Worm (Caenorhabditis elegans) whole organism, L4 larva: ENCODE data around the gene lgc-48.
A peak's percentile ranks its signal among the peaks of the same experiment; 100 is the strongest.

ENCODE experiments used
- F44E2.7 ChIP-seq: fragments of 200-800 bp; sonication (Bioruptor generic); IDR thresholded peaks from 2 replicates; pipeline ENCODE4 v2.1.2; 2022; ENCODE audit warnings: missing genetic modification characterization, missing compliant biosample characterization
- F49E8.2 ChIP-seq: sonication (generic microtip); optimal IDR thresholded peaks from 2 replicates; lab custom pipeline; 2016; ENCODE audit warnings: missing compliant biosample characterization, mild to moderate bottlenecking, missing genetic modification characterization, borderline replicate concordance
- Y5F2A.4 ChIP-seq: fragments of 200-800 bp; sonication (Bioruptor generic); optimal IDR thresholded peaks from 2 replicates; lab custom pipeline; 2018; ENCODE audit warnings: mild to moderate bottlenecking, missing genetic modification characterization, missing compliant biosample characterization
- ZK337.2 ChIP-seq: fragments of 200-800 bp; sonication (Bioruptor generic); IDR thresholded peaks from 2 replicates; pipeline ENCODE4 v1.3.6; 2022; ENCODE audit warnings: missing genetic modification reagents, missing genetic modification characterization, missing compliant biosample characterization
- aha-1 ChIP-seq: fragments of 150-350 bp; peaks from one replicate; lab custom pipeline; 2014; ENCODE audit warnings: missing biosample characterization, missing genetic modification characterization
- ceh-28 ChIP-seq: fragments of 150-350 bp; optimal IDR thresholded peaks from 2 replicates; lab custom pipeline; 2014; ENCODE audit warnings: missing biosample characterization, missing genetic modification reagents, missing genetic modification characterization
- daf-12 ChIP-seq: fragments of 150-350 bp; optimal IDR thresholded peaks from 2 replicates; lab custom pipeline; 2014; ENCODE audit warnings: missing biosample characterization, missing genetic modification reagents, missing genetic modification characterization
- daf-16 ChIP-seq, 3 experiments: sonication (generic microtip); optimal IDR thresholded peaks; 2 replicates each; lab custom pipeline; 2016 to 2017; ENCODE audit warnings: missing genetic modification characterization in 3 of 3, missing genetic modification reagents in 3 of 3, mild to moderate bottlenecking in 2 of 3, missing compliant biosample characterization in 2 of 3, missing biosample characterization in 1 of 3, moderate library complexity in 1 of 3
- dmd-6 ChIP-seq: fragments of 200-800 bp; sonication (Bioruptor generic); IDR thresholded peaks from 2 replicates; pipeline ENCODE4 v1.3.6; 2022; ENCODE audit warnings: missing genetic modification reagents, missing genetic modification characterization, missing compliant biosample characterization
- dve-1 ChIP-seq: sonication (generic microtip); optimal IDR thresholded peaks from 2 replicates; lab custom pipeline; 2017; ENCODE audit warnings: antibody characterized with exemption, mild to moderate bottlenecking, missing genetic modification characterization, missing compliant biosample characterization; ENCODE audit not compliant: insufficient read depth
- hlh-30 ChIP-seq: sonication (generic microtip); optimal IDR thresholded peaks from 2 replicates; lab custom pipeline; 2017; ENCODE audit warnings: antibody characterized with exemption, mild to moderate bottlenecking, missing genetic modification characterization, missing compliant biosample characterization; ENCODE audit not compliant: insufficient read depth
- hmg-1.1 ChIP-seq: fragments of 200-800 bp; sonication (Bioruptor generic); IDR thresholded peaks from 2 replicates; pipeline ENCODE4 v1.3.6; 2022; ENCODE audit warnings: missing genetic modification reagents, missing genetic modification characterization, missing compliant biosample characterization
- lin-1 ChIP-seq: fragments of 200-800 bp; sonication (Bioruptor generic); IDR thresholded peaks from 2 replicates; pipeline ENCODE4 v1.3.6; 2022; ENCODE audit warnings: missing genetic modification reagents, missing genetic modification characterization, missing compliant biosample characterization
- mdl-1 ChIP-seq, 2 experiments: fragments of 150-350 bp in 1 of 2; sonication (generic microtip) in 1 of 2; optimal IDR thresholded peaks; 2 replicates each; lab custom pipeline; 2014 to 2017; ENCODE audit warnings: missing biosample characterization in 2 of 2, missing genetic modification characterization in 2 of 2
- mxl-3 ChIP-seq: fragments of 200-800 bp; sonication (Bioruptor generic); optimal IDR thresholded peaks from 2 replicates; lab custom pipeline; 2018; ENCODE audit warnings: mild to moderate bottlenecking, missing genetic modification characterization, missing compliant biosample characterization
- nhr-28 ChIP-seq: fragments of 150-350 bp; optimal IDR thresholded peaks from 2 replicates; lab custom pipeline; 2014; ENCODE audit warnings: missing biosample characterization, missing genetic modification characterization
- nhr-48 ChIP-seq: sonication (generic microtip); optimal IDR thresholded peaks from 2 replicates; lab custom pipeline; 2016; ENCODE audit warnings: mild to moderate bottlenecking, missing genetic modification characterization, missing compliant biosample characterization
- nhr-77 ChIP-seq: fragments of 150-350 bp; optimal IDR thresholded peaks from 2 replicates; lab custom pipeline; 2014; ENCODE audit warnings: missing biosample characterization, missing genetic modification characterization
- php-3 ChIP-seq: fragments of 200-800 bp; sonication (Bioruptor generic); IDR thresholded peaks from 2 replicates; pipeline ENCODE4 v1.3.6; 2022; ENCODE audit warnings: missing genetic modification reagents, missing genetic modification characterization, missing compliant biosample characterization
- snpc-4 ChIP-seq: fragments of 150-350 bp; optimal IDR thresholded peaks from 2 replicates; lab custom pipeline; 2014; ENCODE audit warnings: missing biosample characterization, missing genetic modification characterization
- spr-1 ChIP-seq: sonication (generic microtip); optimal IDR thresholded peaks from 2 replicates; lab custom pipeline; 2016; ENCODE audit warnings: mild to moderate bottlenecking, missing genetic modification characterization, missing compliant biosample characterization
- unc-62 ChIP-seq, 3 experiments: fragments of 150-350 bp in 1 of 3; sonication (generic microtip); optimal IDR thresholded peaks in 2 of 3; peaks in 1 of 3; 1 replicate in 1 of 3; 2 replicates in 2 of 3; lab custom pipeline; 2014 to 2017; ENCODE audit warnings: missing biosample characterization in 3 of 3, missing genetic modification characterization in 3 of 3, missing genetic modification reagents in 3 of 3, missing genotype in 1 of 3
- vab-7 ChIP-seq: fragments of 200-800 bp; sonication (Bioruptor generic); IDR thresholded peaks from 2 replicates; pipeline ENCODE4 v1.3.6; 2022; ENCODE audit warnings: missing genetic modification reagents, missing genetic modification characterization, missing compliant biosample characterization
- zfp-3 ChIP-seq: fragments of 200-800 bp; sonication (Bioruptor generic); conservative IDR thresholded peaks from 2 replicates; pipeline ENCODE4 v1.3.6; 2022; ENCODE audit warnings: missing genetic modification reagents, missing genetic modification characterization, missing compliant biosample characterization
- ztf-7 ChIP-seq: fragments of 150-350 bp; optimal IDR thresholded peaks from 2 replicates; lab custom pipeline; 2014; ENCODE audit warnings: missing biosample characterization, missing genetic modification characterization

The lgc-48 gene

ce11 chrV:13324933-13325760, 14.9 kb upstream of the lgc-48 start, which contains the start of gene C50B6.7 (continued):
- peak; percentile 9 for TF ChIP-seq nhr-48 (tag; lab: Kevin White, UChicago)
- peak; percentile 90 for TF ChIP-seq php-3
- TF ChIP-seq dmd-6 (GFP tag; lab: Robert Waterston, UW) = peak; percentile 48
- TF ChIP-seq, all 104 proteins: peak for 9

ce11 chrV:13327463-13327862, 12.6 kb upstream of the lgc-48 start, which contains the start of gene str-37:
Gene str-37, plus strand, starts transcription at chrV:13327763.
- no peak for TF ChIP-seq dmd-6 (GFP tag; lab: Robert Waterston, UW)
- TF ChIP-seq, all 104 proteins: peak for 0

- TF ChIP-seq ztf-7 (no peak), aha-1 (tag; lab: Kevin White, UChicago) (no peak), spr-1 (tag; lab: Kevin White, UChicago) (no peak), zfp-3 (GFP tag; lab: Robert Waterston, UW) (no peak), Y5F2A.4 (GFP tag; lab: Kevin White, UChicago) (no peak), F44E2.7 (GFP tag; lab: Robert Waterston, UW) (no peak), F49E8.2 (tag; lab: Kevin White, UChicago) (no peak), snpc-4 (tag; lab: Kevin White, UChicago) (no peak)
These were observed 9.1 kb upstream of the lgc-48 start, which contains the start of gene nhr-129 for ce11 chrV:13330919-13331318. Gene nhr-129, minus strand, starts transcription at chrV:13331019.

ce11 chrV:13333386-13334180, 6.5 kb upstream of the lgc-48 start, which contains the start of gene nhr-168:
Gene nhr-168, minus strand, starts transcription at chrV:13333871.
- TF ChIP-seq lin-1 (GFP tag; lab: Robert Waterston, UW) = 0 out of 2 replicates have a peak, but pooled peaks have one; percentile 25
- TF ChIP-seq hmg-1.1 (GFP tag; lab: Robert Waterston, UW) = no peak
- peak; percentile 6 for TF ChIP-seq hlh-30 (tag; lab: Kevin White, UChicago)
- peak; percentile 58 for TF ChIP-seq nhr-77
- TF ChIP-seq snpc-4 (tag; lab: Kevin White, UChicago) = no peak
- peak in 1 of 2 experiments; percentile 30 for TF ChIP-seq unc-62 (GFP tag; optimal IDR thresholded peaks at IDR 0.05 in 1 of 2; lab: Kevin White, UChicago)
- TF ChIP-seq unc-62 (tag; optimal IDR thresholded peaks at IDR 0.05; lab: Kevin White, UChicago) = no peak
- TF ChIP-seq mdl-1 (tag; optimal IDR thresholded peaks at IDR 0.05; lab: Kevin White, UChicago) = peak in 1 of 2 experiments; percentile 50
- TF ChIP-seq mxl-3 (GFP tag; lab: Kevin White, UChicago) = peak; percentile 20
- TF ChIP-seq nhr-28 (tag; lab: Kevin White, UChicago) = peak; percentile 55
- TF ChIP-seq daf-16 (GFP tag; optimal IDR thresholded peaks at IDR 0.05; lab: Kevin White, UChicago) = no peak
- TF ChIP-seq daf-16 (tag; optimal IDR thresholded peaks at IDR 0.05; lab: Kevin White, UChicago) = peak; percentile 32
- no peak for TF ChIP-seq vab-7 (GFP tag; lab: Robert Waterston, UW)
- TF ChIP-seq dve-1 (tag; lab: Kevin White, UChicago) = peak; percentile 49
- TF ChIP-seq ceh-28 (tag; lab: Kevin White, UChicago) = no peak
- TF ChIP-seq daf-12 = no peak
- TF ChIP-seq dmd-6 (GFP tag; lab: Robert Waterston, UW) = peak; percentile 88
- TF ChIP-seq, all 104 proteins: peak for 10

ce11 chrV:13334447-13334846, 5.6 kb upstream of the lgc-48 start:
- peak; percentile 60 for TF ChIP-seq hlh-30 (tag; lab: Kevin White, UChicago)
- TF ChIP-seq ZK337.2 (GFP tag; lab: Robert Waterston, UW) = no peak
